1 fruit fly cellular context compared by ENCODE assay signal in the genomic region with DNA sequence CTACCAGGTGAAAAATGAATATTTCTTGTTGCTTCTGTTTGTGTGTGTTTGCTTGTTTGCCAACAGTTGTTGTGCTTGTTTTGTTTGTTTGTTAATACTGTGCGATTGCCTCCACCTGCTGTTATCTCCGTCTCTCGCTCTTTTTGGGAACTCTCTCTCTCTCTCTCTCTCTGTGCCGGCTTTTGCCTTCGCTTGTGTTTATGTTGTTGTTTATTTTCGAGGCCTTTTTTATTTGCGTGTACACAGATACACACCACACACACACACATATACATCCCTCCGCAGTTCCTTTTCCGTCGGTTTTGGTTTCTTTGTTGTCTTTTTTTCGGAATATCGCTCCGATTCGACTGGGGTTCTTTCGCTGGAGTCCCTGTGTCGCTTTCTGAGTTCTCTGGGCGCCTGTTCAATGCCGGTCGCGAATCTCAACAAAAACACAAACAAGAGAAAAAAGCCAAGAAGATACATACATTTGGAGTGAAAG.
TF ChIP-seq lines count a peak whose summit lies in the region.

No protein-coding gene starts in this region.

TF ChIP-seq in whole organism, embryonic, 481 proteins besides CTCF, POLR2A, EP300 and RAD21 (continued from another document):
- TF ChIP-seq HmgZ (tag; optimal IDR thresholded peaks at IDR 0.05; lab: Kevin White, UChicago) = peak; percentile 16
- TF ChIP-seq lov (optimal IDR thresholded peaks at IDR 0.05; lab: Kevin White, UChicago) = no peak
- TF ChIP-seq lov (GFP tag; IDR thresholded peaks at IDR 0.05; lab: Robert Waterston, UW) = 0 out of 3 replicates have a peak, but pooled peaks have one; percentile 63
- TF ChIP-seq pnt (GFP tag; optimal IDR thresholded peaks at IDR 0.05; lab: Kevin White, UChicago) = peak; percentile 53
- TF ChIP-seq BEAF-32 (GFP tag; optimal IDR thresholded peaks at IDR 0.05; lab: Kevin White, UChicago) = no peak
- TF ChIP-seq Usf (GFP tag; optimal IDR thresholded peaks at IDR 0.05; lab: Kevin White, UChicago) = peak; percentile 53
- TF ChIP-seq slou (GFP tag; optimal IDR thresholded peaks at IDR 0.05; lab: Kevin White, UChicago) = peak; percentile 23
- no peak for TF ChIP-seq hbn (GFP tag; IDR thresholded peaks at IDR 0.05; lab: Robert Waterston, UW; ENCODE audit: partially characterized antibody)
- peak; percentile 74 to 84 for TF ChIP-seq bsh (GFP tag; optimal IDR thresholded peaks at IDR 0.05; lab: Kevin White, UChicago)
- TF ChIP-seq CG34224 (GFP tag; IDR thresholded peaks at IDR 0.05; lab: Robert Waterston, UW; ENCODE audit: partially characterized antibody) = no peak
- TF ChIP-seq Antp (GFP tag; optimal IDR thresholded peaks at IDR 0.05; lab: Kevin White, UChicago) = peak; percentile 47
- no peak for TF ChIP-seq pan (optimal IDR thresholded peaks at IDR 0.05; lab: Kevin White, UChicago)
- TF ChIP-seq pan (GFP tag; optimal IDR thresholded peaks at IDR 0.05 in 1 of 2, IDR thresholded peaks at IDR 0.05 in 1 of 2) = no peak
- TF ChIP-seq sens (GFP tag; lab: Kevin White, UChicago) = peak; percentile 96
- no peak for TF ChIP-seq CG14667 (GFP tag; IDR thresholded peaks at IDR 0.05; lab: Robert Waterston, UW)
- no peak for TF ChIP-seq Hr78 (GFP tag; optimal IDR thresholded peaks at IDR 0.05; lab: Kevin White, UChicago)
- peak in 1 of 3 experiments; percentile 14 for TF ChIP-seq Stat92E (GFP tag; optimal IDR thresholded peaks at IDR 0.05; lab: Kevin White, UChicago)
- 0 out of 3 replicates have a peak, but pooled peaks have one; percentile 34 for TF ChIP-seq Dbx (GFP tag; IDR thresholded peaks at IDR 0.05; lab: Robert Waterston, UW)
- peak; percentile 6 for TF ChIP-seq CG12104 (GFP tag; optimal IDR thresholded peaks at IDR 0.05; lab: Kevin White, UChicago)
- TF ChIP-seq Xbp1 (GFP tag; optimal IDR thresholded peaks at IDR 0.05; lab: Kevin White, UChicago) = peak; percentile 7
- TF ChIP-seq CG10959 (GFP tag; IDR thresholded peaks at IDR 0.05; lab: Robert Waterston, UW) = peak; percentile 21; the same call in 1 of the 2 replicates
- TF ChIP-seq NfI (GFP tag; optimal IDR thresholded peaks at IDR 0.05; lab: Kevin White, UChicago) = peak; percentile 33
- TF ChIP-seq CG42726 (GFP tag; IDR thresholded peaks at IDR 0.05; lab: Robert Waterston, UW; ENCODE audit: partially characterized antibody) = no peak
- no peak for TF ChIP-seq hth (optimal IDR thresholded peaks at IDR 0.05; lab: Kevin White, UChicago)
- no peak for TF ChIP-seq CG8478 (optimal IDR thresholded peaks at IDR 0.05; lab: Kevin White, UChicago)
- TF ChIP-seq CG10979 (tag; optimal IDR thresholded peaks at IDR 0.05; lab: Kevin White, UChicago) = peak; percentile 68
- no peak for TF ChIP-seq Taf1 (GFP tag; IDR thresholded peaks at IDR 0.05; lab: Robert Waterston, UW)
- no peak for TF ChIP-seq CG15073 (GFP tag; optimal IDR thresholded peaks at IDR 0.05; lab: Kevin White, UChicago)
- TF ChIP-seq CG12155 (GFP tag; optimal IDR thresholded peaks at IDR 0.05; lab: Kevin White, UChicago) = no peak
- TF ChIP-seq wdn (GFP tag; IDR thresholded peaks at IDR 0.05; lab: Robert Waterston, UW) = no peak
- no peak for TF ChIP-seq mld (GFP tag; IDR thresholded peaks at IDR 0.05; lab: Robert Waterston, UW; ENCODE audit: partially characterized antibody)
- peak; percentile 76 for TF ChIP-seq Six4 (GFP tag; optimal IDR thresholded peaks at IDR 0.05; lab: Kevin White, UChicago)
- TF ChIP-seq Nf-YA (GFP tag; IDR thresholded peaks at IDR 0.05; lab: Robert Waterston, UW) = 0 out of 2 replicates have a peak, but pooled peaks have one; percentile 27
- TF ChIP-seq dmrt99B (tag; optimal IDR thresholded peaks at IDR 0.05; lab: Kevin White, UChicago) = peak; percentile 48
- peak; percentile 38 for TF ChIP-seq Hsf (GFP tag; optimal IDR thresholded peaks at IDR 0.05; lab: Kevin White, UChicago)
- TF ChIP-seq CG8765 (GFP tag; IDR thresholded peaks at IDR 0.05; lab: Robert Waterston, UW) = no peak
- TF ChIP-seq CG6813 (GFP tag; optimal IDR thresholded peaks at IDR 0.05; lab: Kevin White, UChicago) = peak; percentile 91
- peak; percentile 47 for TF ChIP-seq CG1602 (GFP tag; optimal IDR thresholded peaks at IDR 0.05; lab: Kevin White, UChicago)
- TF ChIP-seq CG8924 (tag; optimal IDR thresholded peaks at IDR 0.05; lab: Kevin White, UChicago) = peak; percentile 70
- peak; percentile 65 for TF ChIP-seq CG7556 (GFP tag; optimal IDR thresholded peaks at IDR 0.05; lab: Kevin White, UChicago)
- TF ChIP-seq sna (GFP tag; IDR thresholded peaks at IDR 0.05; lab: Robert Waterston, UW; ENCODE audit: partially characterized antibody) = no peak
- TF ChIP-seq CG33213 (GFP tag; optimal IDR thresholded peaks at IDR 0.05; lab: Kevin White, UChicago) = peak; percentile 47
TF ChIP-seq in whole organism, embryonic: peak in this region for 306.
